Fruit fly (Drosophila melanogaster): ENCODE data around the gene CG14805.
A peak's percentile ranks its signal among the peaks of the same experiment; 100 is the strongest.

CG14805 gene

DNA sequence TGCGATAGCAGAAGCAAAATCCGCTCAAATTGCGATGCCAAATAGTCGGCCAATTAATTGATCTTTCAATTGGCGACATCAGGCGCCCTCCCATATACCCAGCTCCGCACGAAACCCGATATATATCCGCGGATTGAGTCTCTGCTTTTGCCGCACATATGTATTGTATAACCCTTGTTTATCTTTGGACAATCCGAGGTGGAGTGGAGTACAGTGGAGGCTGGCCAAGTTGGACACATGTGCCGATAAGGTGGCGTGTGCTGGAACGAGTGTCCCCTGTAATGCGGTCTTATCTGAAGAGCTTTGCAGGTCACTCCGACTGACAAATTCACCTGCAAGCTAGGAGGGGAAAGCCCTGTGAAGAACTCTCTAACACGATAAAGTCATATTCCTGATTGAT lies 32.4 kb downstream of the CG14805 start:
- TF ChIP-seq CG9948 (tag; optimal IDR thresholded peaks at IDR 0.05) (no peak), Ets98B (GFP tag; IDR thresholded peaks at IDR 0.05) (no peak), CG12605 (GFP tag; IDR thresholded peaks at IDR 0.05) (no peak), Pif1A (GFP tag; optimal IDR thresholded peaks at IDR 0.05) (no peak)

DNA sequence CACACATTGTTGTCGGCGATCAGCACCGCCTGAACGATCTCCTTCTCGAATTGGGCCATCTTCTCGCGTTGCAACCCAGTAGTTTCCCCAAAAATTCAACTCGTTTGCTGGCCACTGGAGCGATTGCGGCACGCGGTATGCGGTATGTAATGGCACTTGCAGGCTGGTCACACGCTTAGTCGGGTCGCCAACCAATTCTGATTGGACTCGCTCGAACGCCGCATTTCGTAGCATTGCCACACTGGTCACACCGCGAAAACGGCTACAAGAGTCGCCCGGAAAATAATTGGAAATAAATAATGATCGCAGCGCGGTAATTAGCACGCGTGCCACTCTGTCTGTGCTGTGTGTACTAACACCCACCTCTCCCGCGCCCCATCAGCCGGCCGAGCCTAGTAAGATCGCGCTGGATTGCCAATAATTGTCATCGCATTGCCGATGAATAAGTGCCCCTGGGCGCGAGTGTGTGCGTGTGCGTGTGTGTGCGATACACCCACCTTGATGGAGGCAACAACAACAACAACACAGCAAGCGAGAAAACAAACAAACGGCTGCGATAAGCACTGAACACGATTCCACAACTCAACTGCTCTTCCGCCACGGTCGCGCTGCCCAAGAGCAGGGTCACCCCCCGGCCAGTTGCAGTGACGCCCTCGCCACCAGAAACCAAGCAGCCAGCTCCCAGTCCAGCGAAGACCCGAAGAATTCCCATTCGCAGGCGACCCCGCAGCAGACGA lies 45.8 kb downstream of the CG14805 start, which contains the start of the genes eIF2Bepsilon and Ocrl:
TSS of gene eIF2Bepsilon (minus strand) at position 110 of the 737 bp plus-strand sequence.
TSS of gene Ocrl (plus strand) at position 217 of the 737 bp plus-strand sequence.
- peak; percentile 49 for TF ChIP-seq EcR (GFP tag; optimal IDR thresholded peaks at IDR 0.05)
- no peak for TF ChIP-seq Pif1B (GFP tag; optimal IDR thresholded peaks at IDR 0.05)

DNA sequence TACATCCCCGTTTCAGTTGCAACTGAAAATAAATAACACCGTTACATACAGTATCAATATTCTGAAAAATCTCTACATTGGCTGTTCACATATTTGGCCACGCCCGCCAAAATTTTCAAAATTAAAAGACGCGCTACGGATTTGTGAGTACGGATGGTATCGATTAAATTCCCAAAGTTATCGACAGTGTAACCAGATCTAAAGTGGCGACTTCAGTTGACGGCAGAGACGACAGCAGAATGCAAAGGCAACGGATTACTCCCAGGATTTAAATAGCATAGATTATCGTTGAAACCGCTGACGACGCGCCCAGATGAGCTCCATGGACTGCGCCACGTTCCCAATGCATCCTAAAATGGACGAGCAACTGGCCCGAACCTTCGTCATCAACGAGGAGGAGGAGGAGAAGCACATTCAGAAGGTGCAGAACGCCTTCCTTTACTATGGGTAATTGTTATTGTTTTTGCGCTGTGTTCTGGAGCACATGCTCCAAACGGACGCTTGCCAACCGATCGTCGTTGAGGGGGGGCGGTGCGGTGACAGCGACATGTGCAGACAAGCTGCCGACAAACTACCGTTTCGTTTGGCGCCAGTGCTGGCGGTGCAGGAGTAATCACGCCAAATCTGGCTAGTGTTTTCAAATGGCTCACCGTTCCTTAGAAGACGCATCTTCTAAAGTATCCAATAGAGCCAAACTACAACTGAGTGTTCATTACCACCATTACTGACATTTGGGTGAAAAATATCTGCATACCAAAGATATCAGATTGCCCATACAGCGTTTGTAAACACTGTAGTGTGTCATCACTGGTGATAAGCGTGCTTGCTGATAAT lies 50.6 kb downstream of the CG14805 start, which contains the start of gene CG11596:
TSS of gene CG11596 (plus strand) at position 211 of the 834 bp plus-strand sequence.
- TF ChIP-seq D1 (tag; optimal IDR thresholded peaks at IDR 0.05) (no peak), CG34367 (tag; optimal IDR thresholded peaks at IDR 0.05) (no peak), CG4496 (GFP tag; IDR thresholded peaks at IDR 0.05) (0 out of 3 replicates have a peak, but pooled peaks have one; percentile 20), rn (GFP tag; IDR thresholded peaks at IDR 0.05) (no peak), Ets98B (GFP tag; IDR thresholded peaks at IDR 0.05) (no peak), CG8159 (tag; optimal IDR thresholded peaks at IDR 0.05) (no peak), CG12605 (GFP tag; IDR thresholded peaks at IDR 0.05) (no peak), CG8301 (tag; optimal IDR thresholded peaks at IDR 0.05) (no peak), CG17806 (tag; optimal IDR thresholded peaks at IDR 0.05) (no peak), CG32121 (GFP tag; IDR thresholded peaks at IDR 0.05) (0 out of 2 replicates have a peak, but pooled peaks have one; percentile 15), CG13204 (GFP tag; optimal IDR thresholded peaks at IDR 0.05) (no peak), Pif1B (GFP tag; optimal IDR thresholded peaks at IDR 0.05) (no peak), CG14655 (GFP tag; optimal IDR thresholded peaks at IDR 0.05) (no peak)
